Fruit fly (Drosophila melanogaster): ENCODE measurements around the gene CG11342.

Gene CG11342

dm6 chr3L:4380231-4380645 lies 13.0 kb upstream of the CG11342 start, which contains the start of gene DopEcR:
DopEcR (minus strand) TSS chr3L:4380387.
- no peak for TF ChIP-seq CG17801 (GFP tag; optimal IDR thresholded peaks at IDR 0.05; ENCODE audit: partially characterized antibody)

dm6 chr3L:4378895-4379294 lies 11.6 kb upstream of the CG11342 start:
- no peak for TF ChIP-seq CG17801 (GFP tag; optimal IDR thresholded peaks at IDR 0.05; ENCODE audit: partially characterized antibody)

- no peak for TF ChIP-seq CG17801 (GFP tag; optimal IDR thresholded peaks at IDR 0.05; ENCODE audit: partially characterized antibody)
Measured at dm6 chr3L:4377496-4377895, 10.2 kb upstream of the CG11342 start.

- TF ChIP-seq CG17801 (GFP tag; optimal IDR thresholded peaks at IDR 0.05; ENCODE audit: partially characterized antibody), result no peak
Measured at dm6 chr3L:4375675-4376366, 8.6 kb upstream of the CG11342 start.

DNA sequence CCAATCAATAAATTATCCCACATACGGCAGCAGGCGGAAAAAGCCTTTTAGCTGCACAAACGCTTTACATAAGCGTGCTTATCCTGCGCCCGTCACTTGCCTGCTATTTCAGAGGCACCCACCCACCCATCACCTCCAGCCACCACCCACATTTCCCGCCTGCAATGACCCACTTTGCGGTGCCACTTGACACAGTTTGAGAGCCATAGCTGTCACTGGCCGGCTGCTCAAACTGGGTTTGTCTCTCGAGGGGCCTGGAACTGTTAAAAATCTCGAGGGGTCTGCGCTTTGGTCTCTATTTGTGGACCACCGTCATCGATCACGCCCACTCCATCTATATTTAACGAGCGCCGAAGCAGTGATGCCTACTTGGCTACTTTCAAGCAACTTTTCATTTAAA lies 4.7 kb upstream of the CG11342 start:
- TF ChIP-seq CG17801 (GFP tag; optimal IDR thresholded peaks at IDR 0.05; ENCODE audit: partially characterized antibody), result no peak

DNA sequence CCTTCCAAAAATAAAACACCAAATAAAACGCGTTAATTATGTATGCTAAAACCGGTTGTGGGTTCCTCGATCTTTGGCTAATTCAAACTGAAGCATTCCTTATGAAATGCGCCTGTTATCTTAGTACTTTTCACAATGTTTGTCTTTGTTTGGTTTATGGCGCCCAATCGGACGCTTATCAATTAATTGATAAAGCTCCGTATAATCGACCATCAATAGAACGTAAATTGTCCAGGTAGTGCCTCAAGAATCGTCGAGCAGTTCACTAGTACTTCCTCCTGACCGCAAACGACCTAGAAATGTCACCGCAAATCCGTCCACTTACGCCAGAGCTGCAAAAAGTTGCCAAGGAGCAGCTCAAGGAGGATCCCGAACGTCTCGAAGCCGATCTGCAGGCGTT lies 2.1 kb downstream of the CG11342 start, which contains the start of gene CG33514:
CG33514 (plus strand) TSS at position 238 of the 400 bp plus-strand sequence.
- no peak for TF ChIP-seq CG17801 (GFP tag; optimal IDR thresholded peaks at IDR 0.05; ENCODE audit: partially characterized antibody)

- no peak for TF ChIP-seq CG17801 (GFP tag; optimal IDR thresholded peaks at IDR 0.05; ENCODE audit: partially characterized antibody)
Measured at dm6 chr3L:4363887-4364794, 3.1 kb downstream of the CG11342 start, which contains the start of the genes Cip4 and mRpS6. Cip4 (minus strand) TSS chr3L:4364102. mRpS6 (plus strand) TSS chr3L:4364550.

DNA sequence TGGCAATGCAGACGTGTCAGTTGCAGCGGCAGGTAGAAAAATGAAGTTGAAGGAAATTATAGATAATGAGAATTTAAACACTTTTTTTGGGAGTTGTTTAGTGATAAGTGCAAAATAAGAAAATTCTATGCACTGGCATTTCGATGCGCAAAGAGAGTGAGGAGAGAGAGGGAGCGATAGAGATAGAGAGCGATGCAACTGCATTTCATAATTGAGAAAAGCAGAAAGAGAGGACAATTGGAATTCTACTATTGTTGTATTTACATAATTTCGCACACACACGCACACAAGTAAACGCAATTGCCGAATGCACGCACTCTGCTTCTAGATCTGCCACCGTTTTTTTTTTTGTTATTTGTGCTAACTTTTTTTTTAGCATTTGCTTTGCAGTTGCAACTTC lies 3.8 kb downstream of the CG11342 start:
- no peak for TF ChIP-seq CG17801 (GFP tag; optimal IDR thresholded peaks at IDR 0.05; ENCODE audit: partially characterized antibody)

- no peak for TF ChIP-seq CG17801 (GFP tag; optimal IDR thresholded peaks at IDR 0.05; ENCODE audit: partially characterized antibody)
Measured at dm6 chr3L:4362937-4363336, 4.3 kb downstream of the CG11342 start.

- TF ChIP-seq CG17801 (GFP tag; optimal IDR thresholded peaks at IDR 0.05; ENCODE audit: partially characterized antibody), result no peak
Measured at dm6 chr3L:4360376-4360703, 6.9 kb downstream of the CG11342 start.

dm6 chr3L:4359688-4360375 lies 7.4 kb downstream of the CG11342 start:
- TF ChIP-seq CG17801 (GFP tag; optimal IDR thresholded peaks at IDR 0.05; ENCODE audit: partially characterized antibody), result no peak

DNA sequence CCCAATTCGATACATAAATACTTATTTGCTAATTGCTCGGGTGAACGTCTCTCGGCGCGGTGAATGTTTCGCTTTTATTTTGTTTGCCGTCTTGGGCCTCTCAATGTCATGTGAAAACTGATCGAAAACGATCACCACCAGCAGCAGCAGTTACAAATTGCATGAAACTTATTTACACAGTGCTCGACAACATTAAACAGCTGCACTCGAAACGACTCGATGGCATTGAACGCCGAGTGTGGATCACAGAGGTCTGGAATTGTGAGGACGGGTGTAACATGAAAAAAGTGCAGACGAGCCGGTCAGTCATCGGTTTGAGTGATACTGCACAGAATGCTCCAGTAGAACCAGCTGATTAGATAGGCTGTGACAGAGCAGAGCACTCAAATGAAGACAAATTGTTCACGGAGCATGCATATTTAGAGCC lies 9.5 kb downstream of the CG11342 start:
- TF ChIP-seq CG17801 (GFP tag; optimal IDR thresholded peaks at IDR 0.05; ENCODE audit: partially characterized antibody), result no peak

DNA sequence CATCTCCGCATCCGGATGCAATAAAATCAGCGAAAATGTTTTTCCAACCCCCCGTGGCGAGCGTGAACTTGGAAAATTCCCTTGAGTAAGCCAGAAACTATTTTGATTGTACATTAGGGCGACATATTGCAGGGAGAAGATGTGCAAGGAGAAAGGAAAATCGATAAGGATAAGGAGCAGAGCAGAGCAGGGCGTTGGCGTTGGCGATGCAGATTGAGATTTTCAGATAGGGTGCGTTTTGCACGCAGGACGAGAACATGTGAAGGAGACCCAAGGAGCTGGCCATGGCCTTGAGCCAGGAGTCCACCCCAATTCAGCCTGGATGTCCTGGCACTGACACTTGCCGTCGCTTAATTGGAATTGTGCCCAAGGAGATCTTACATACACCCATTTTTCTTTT lies 10.3 kb downstream of the CG11342 start:
- no peak for TF ChIP-seq CG17801 (GFP tag; optimal IDR thresholded peaks at IDR 0.05; ENCODE audit: partially characterized antibody)

dm6 chr3L:4354898-4355627 lies 12.2 kb downstream of the CG11342 start:
- no peak for TF ChIP-seq CG17801 (GFP tag; optimal IDR thresholded peaks at IDR 0.05; ENCODE audit: partially characterized antibody)

DNA sequence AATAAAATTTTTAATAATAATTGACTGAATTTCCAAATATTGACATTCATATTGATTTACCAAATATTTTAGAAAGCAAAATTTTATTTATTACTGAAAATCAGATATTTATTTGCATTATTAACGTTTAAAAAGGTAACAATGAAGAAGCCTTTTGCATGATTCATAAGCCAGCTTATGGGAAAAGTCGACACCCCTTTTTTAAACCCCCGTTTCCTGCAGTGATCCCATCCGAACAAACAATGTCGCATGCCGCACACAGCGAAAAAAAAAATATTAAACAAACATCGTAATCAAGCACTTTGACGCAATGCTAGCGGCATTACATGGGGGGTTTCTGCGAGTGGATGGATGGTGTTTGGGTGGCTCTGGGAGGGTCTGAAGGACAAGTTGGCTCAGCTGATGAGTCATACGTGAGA lies 13.6 kb downstream of the CG11342 start:
- TF ChIP-seq CG17801 (GFP tag; optimal IDR thresholded peaks at IDR 0.05; ENCODE audit: partially characterized antibody), result no peak
